Worm (Caenorhabditis elegans) whole organism, L4 larva: ENCODE results near the gene Y62H9A.4.

Experiments used
- F26F4.8 ChIP-seq: fragments of 200-800 bp; sonication (Bioruptor generic); conservative IDR thresholded peaks from 2 replicates; pipeline ENCODE4 v1.3.6; 2022; ENCODE audit warnings: missing genetic modification characterization, missing compliant biosample characterization
- F49E8.2 ChIP-seq: sonication (generic microtip); optimal IDR thresholded peaks from 2 replicates; lab custom pipeline; 2016; ENCODE audit warnings: missing compliant biosample characterization, mild to moderate bottlenecking, missing genetic modification characterization, borderline replicate concordance
- R02D3.7 ChIP-seq: fragments of 150-350 bp; sonication (generic microtip); optimal IDR thresholded peaks from 3 replicates; lab custom pipeline; 2014; ENCODE audit warnings: missing biosample characterization, missing genetic modification characterization
- Y5F2A.4 ChIP-seq: fragments of 200-800 bp; sonication (Bioruptor generic); optimal IDR thresholded peaks from 2 replicates; lab custom pipeline; 2018; ENCODE audit warnings: mild to moderate bottlenecking, missing genetic modification characterization, missing compliant biosample characterization
- Y75B8A.6 ChIP-seq: fragments of 200-800 bp; sonication (Bioruptor generic); IDR thresholded peaks from 2 replicates; pipeline ENCODE4 v1.3.6; 2022; ENCODE audit warnings: missing genetic modification reagents, missing genetic modification characterization, missing compliant biosample characterization
- ZK337.2 ChIP-seq: fragments of 200-800 bp; sonication (Bioruptor generic); IDR thresholded peaks from 2 replicates; pipeline ENCODE4 v1.3.6; 2022; ENCODE audit warnings: missing genetic modification reagents, missing genetic modification characterization, missing compliant biosample characterization
- ZK546.5 ChIP-seq, 2 experiments: sonication (generic microtip); optimal IDR thresholded peaks; 2 replicates each; lab custom pipeline; 2017; ENCODE audit warnings: missing biosample characterization in 2 of 2, missing genetic modification characterization in 2 of 2
- aha-1 ChIP-seq: fragments of 150-350 bp; peaks from one replicate; lab custom pipeline; 2014; ENCODE audit warnings: missing biosample characterization, missing genetic modification characterization
- ama-1 ChIP-seq: fragments of 150-350 bp; optimal IDR thresholded peaks from 2 replicates; lab custom pipeline; 2014; ENCODE audit warnings: inconsistent platforms, mixed read lengths
- ceh-28 ChIP-seq: fragments of 150-350 bp; optimal IDR thresholded peaks from 2 replicates; lab custom pipeline; 2014; ENCODE audit warnings: missing biosample characterization, missing genetic modification reagents, missing genetic modification characterization
- ces-1 ChIP-seq: fragments of 150-350 bp; sonication (generic microtip); optimal IDR thresholded peaks from 4 replicates; lab custom pipeline; 2014; ENCODE audit warnings: missing biosample characterization, missing genetic modification reagents, missing genetic modification characterization
- cey-2 ChIP-seq: sonication (generic microtip); optimal IDR thresholded peaks from 3 replicates; lab custom pipeline; 2017; ENCODE audit warnings: missing genetic modification characterization, mild to moderate bottlenecking, missing compliant biosample characterization, antibody characterized with exemption, borderline replicate concordance; ENCODE audit not compliant: insufficient read depth
- dmd-6 ChIP-seq: fragments of 200-800 bp; sonication (Bioruptor generic); IDR thresholded peaks from 2 replicates; pipeline ENCODE4 v1.3.6; 2022; ENCODE audit warnings: missing genetic modification reagents, missing genetic modification characterization, missing compliant biosample characterization
- dmd-8 ChIP-seq: fragments of 200-800 bp; sonication (Bioruptor generic); IDR thresholded peaks from 2 replicates; pipeline ENCODE4 v1.3.6; 2022; ENCODE audit warnings: missing genetic modification characterization, missing compliant biosample characterization
- dpl-1 ChIP-seq: fragments of 150-350 bp; optimal IDR thresholded peaks from 2 replicates; lab custom pipeline; 2014; ENCODE audit warnings: missing biosample characterization, missing genetic modification reagents, missing genetic modification characterization
- fkh-10 ChIP-seq: fragments of 150-350 bp; optimal IDR thresholded peaks from 2 replicates; lab custom pipeline; 2014; ENCODE audit warnings: missing biosample characterization, missing genetic modification reagents, missing genetic modification characterization
- hmg-1.1 ChIP-seq: fragments of 200-800 bp; sonication (Bioruptor generic); IDR thresholded peaks from 2 replicates; pipeline ENCODE4 v1.3.6; 2022; ENCODE audit warnings: missing genetic modification reagents, missing genetic modification characterization, missing compliant biosample characterization
- lin-13 ChIP-seq: fragments of 150-350 bp; optimal IDR thresholded peaks from 2 replicates; lab custom pipeline; 2014; ENCODE audit warnings: missing biosample characterization, missing genetic modification reagents, missing genetic modification characterization
- lin-38 ChIP-seq: fragments of 200-800 bp; sonication (Bioruptor generic); IDR thresholded peaks from 2 replicates; pipeline ENCODE4 v1.3.6; 2022; ENCODE audit warnings: missing genetic modification reagents, missing genetic modification characterization, missing compliant biosample characterization
- lsy-2 ChIP-seq, 2 experiments: fragments of 150-350 bp in 1 of 2; sonication (generic microtip) in 1 of 2; optimal IDR thresholded peaks; 2 replicates each; lab custom pipeline; 2014 to 2017; ENCODE audit warnings: missing biosample characterization in 2 of 2, missing genetic modification characterization in 2 of 2
- madf-9 ChIP-seq: fragments of 200-800 bp; sonication (Bioruptor generic); conservative IDR thresholded peaks from 2 replicates; pipeline ENCODE4 v1.3.6; 2022; ENCODE audit warnings: missing genetic modification reagents, missing genetic modification characterization, missing compliant biosample characterization
- mdl-1 ChIP-seq, 2 experiments: fragments of 150-350 bp in 1 of 2; sonication (generic microtip) in 1 of 2; optimal IDR thresholded peaks; 2 replicates each; lab custom pipeline; 2014 to 2017; ENCODE audit warnings: missing biosample characterization in 2 of 2, missing genetic modification characterization in 2 of 2
- mes-2 ChIP-seq: sonication (generic microtip); optimal IDR thresholded peaks from 2 replicates; lab custom pipeline; 2016; ENCODE audit warnings: missing genotype, mild to moderate bottlenecking, missing genetic modification characterization, missing compliant biosample characterization; ENCODE audit not compliant: poor library complexity, severe bottlenecking
- mxl-2 ChIP-seq: fragments of 200-800 bp; sonication (Bioruptor generic); conservative IDR thresholded peaks from 2 replicates; pipeline ENCODE4 v1.3.6; 2022; ENCODE audit warnings: missing genetic modification reagents, missing genetic modification characterization, missing compliant biosample characterization
- mxl-3 ChIP-seq: fragments of 200-800 bp; sonication (Bioruptor generic); optimal IDR thresholded peaks from 2 replicates; lab custom pipeline; 2018; ENCODE audit warnings: mild to moderate bottlenecking, missing genetic modification characterization, missing compliant biosample characterization
- nhr-10 ChIP-seq: fragments of 150-350 bp; optimal IDR thresholded peaks from 2 replicates; lab custom pipeline; 2014; ENCODE audit warnings: missing biosample characterization, missing genetic modification characterization
- nhr-102 ChIP-seq: sonication (generic microtip); optimal IDR thresholded peaks from 2 replicates; lab custom pipeline; 2016; ENCODE audit warnings: mild to moderate bottlenecking, missing genetic modification characterization, moderate library complexity, missing compliant biosample characterization
- nhr-237 ChIP-seq: sonication (generic microtip); optimal IDR thresholded peaks from 2 replicates; lab custom pipeline; 2017; ENCODE audit warnings: missing biosample characterization, missing genetic modification characterization
- nhr-25 ChIP-seq: sonication (generic microtip); optimal IDR thresholded peaks from 2 replicates; lab custom pipeline; 2017; ENCODE audit warnings: missing genetic modification characterization, mild to moderate bottlenecking, missing compliant biosample characterization, antibody characterized with exemption, moderate library complexity, borderline replicate concordance; ENCODE audit not compliant: insufficient read depth
- nhr-42 ChIP-seq: fragments of 200-800 bp; sonication (Bioruptor generic); IDR thresholded peaks from 2 replicates; pipeline ENCODE4 v1.3.6; 2022; ENCODE audit warnings: missing genetic modification characterization, missing compliant biosample characterization
- nhr-6 ChIP-seq: fragments of 150-350 bp; optimal IDR thresholded peaks from 2 replicates; lab custom pipeline; 2014; ENCODE audit warnings: missing biosample characterization, missing genetic modification characterization
- nhr-77 ChIP-seq: fragments of 150-350 bp; optimal IDR thresholded peaks from 2 replicates; lab custom pipeline; 2014; ENCODE audit warnings: missing biosample characterization, missing genetic modification characterization
- pha-4 ChIP-seq, 2 experiments: fragments of 150-350 bp in 1 of 2; fragments of 200-800 bp in 1 of 2; sonication (Bioruptor generic) in 1 of 2; IDR thresholded peaks in 1 of 2; optimal IDR thresholded peaks in 1 of 2; 2 replicates each; pipeline versions ENCODE4 v1.3.6 to Lab custom; 2014 to 2022; ENCODE audit warnings: missing genetic modification characterization in 2 of 2, missing genetic modification reagents in 2 of 2, missing biosample characterization in 1 of 2, missing compliant biosample characterization in 1 of 2
- rbr-2 ChIP-seq: sonication (generic microtip); optimal IDR thresholded peaks from 2 replicates; lab custom pipeline; 2016; ENCODE audit warnings: missing genotype, missing genetic modification characterization, missing compliant biosample characterization
- sdz-12 ChIP-seq: fragments of 200-800 bp; sonication (Bioruptor generic); optimal IDR thresholded peaks from 2 replicates; lab custom pipeline; 2018; ENCODE audit warnings: mild to moderate bottlenecking, missing genetic modification characterization, missing compliant biosample characterization
- set-16 ChIP-seq: fragments of 200-800 bp; sonication (Bioruptor generic); IDR thresholded peaks from 2 replicates; pipeline ENCODE4 v1.3.6; 2022; ENCODE audit warnings: missing genetic modification reagents, missing genetic modification characterization, missing compliant biosample characterization
- skn-1 ChIP-seq: fragments of 150-350 bp; optimal IDR thresholded peaks from 2 replicates; lab custom pipeline; 2014; ENCODE audit warnings: missing biosample characterization, missing genetic modification characterization
- snpc-4 ChIP-seq: fragments of 150-350 bp; optimal IDR thresholded peaks from 2 replicates; lab custom pipeline; 2014; ENCODE audit warnings: missing biosample characterization, missing genetic modification characterization
- spr-3 ChIP-seq: fragments of 200-800 bp; sonication (Bioruptor generic); optimal IDR thresholded peaks from 2 replicates; lab custom pipeline; 2018; ENCODE audit warnings: mild to moderate bottlenecking, missing genetic modification characterization, missing compliant biosample characterization
- unc-39 ChIP-seq: sonication (generic microtip); optimal IDR thresholded peaks from 2 replicates; lab custom pipeline; 2017; ENCODE audit warnings: missing biosample characterization, missing genetic modification characterization
- zag-1 ChIP-seq: fragments of 150-350 bp; optimal IDR thresholded peaks from 2 replicates; lab custom pipeline; 2014; ENCODE audit warnings: missing biosample characterization, missing genetic modification characterization
- zip-11 ChIP-seq: fragments of 200-800 bp; sonication (Bioruptor generic); IDR thresholded peaks from 2 replicates; pipeline ENCODE4 v1.3.6; 2022; ENCODE audit warnings: missing genetic modification characterization, missing compliant biosample characterization
- ztf-7 ChIP-seq: fragments of 150-350 bp; optimal IDR thresholded peaks from 2 replicates; lab custom pipeline; 2014; ENCODE audit warnings: missing biosample characterization, missing genetic modification characterization

Gene Y62H9A.4

DNA sequence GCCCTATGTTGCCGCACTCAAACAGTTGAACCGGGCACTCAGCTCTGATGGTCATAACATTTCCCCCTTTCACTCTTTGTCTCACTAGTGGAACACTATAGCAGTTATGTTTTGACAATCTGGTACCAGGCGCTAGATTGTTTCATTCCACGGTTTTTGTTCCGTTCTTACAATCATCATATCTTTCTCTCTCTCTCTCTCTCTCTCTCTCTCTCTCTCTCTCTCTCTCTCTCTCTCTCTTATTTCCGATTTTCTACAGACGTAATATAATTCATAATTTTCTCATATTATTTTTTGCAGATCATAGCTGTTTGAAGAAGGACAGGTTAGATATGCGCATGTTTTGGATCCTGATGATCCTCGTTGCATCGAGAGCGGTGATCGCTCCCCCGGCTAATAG lies 33.9 kb downstream of the Y62H9A.4 start, which contains the start of gene Y62H9A.12:
Gene Y62H9A.12 (plus strand): TSS at position 301 of the 400 bp plus-strand sequence.
- TF ChIP-seq madf-9 (GFP tag; lab: Robert Waterston, UW) (no peak), unc-39 (tag; lab: Kevin White, UChicago) (no peak), nhr-42 (no peak), dpl-1 (GFP tag; lab: Kevin White, UChicago) (no peak), Y75B8A.6 (no peak), fkh-10 (GFP tag; lab: Kevin White, UChicago) (no peak), rbr-2 (tag; lab: Kevin White, UChicago) (no peak)

DNA sequence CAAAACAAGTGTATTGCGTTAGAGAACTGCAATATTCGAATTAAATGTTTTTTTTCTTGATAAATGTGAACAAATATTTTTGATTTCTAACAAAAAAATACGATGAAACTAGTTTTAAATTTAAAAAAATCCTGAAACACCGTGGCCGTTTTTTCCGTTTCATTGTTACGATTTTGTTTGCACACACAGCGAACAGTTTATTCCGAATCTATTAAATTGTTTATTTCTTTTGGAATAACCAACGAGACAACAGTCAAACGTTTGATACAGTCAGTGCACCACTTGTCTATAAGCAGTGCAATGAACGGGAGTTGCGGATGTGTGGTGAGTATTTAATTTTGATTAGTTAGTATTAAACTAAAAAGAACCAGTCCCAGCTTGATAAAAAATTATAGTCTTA lies 36.8 kb downstream of the Y62H9A.4 start, which contains the start of gene Y62H9A.13:
Gene Y62H9A.13 (plus strand): TSS at position 301 of the 400 bp plus-strand sequence.
- TF ChIP-seq nhr-237 (tag; lab: Kevin White, UChicago), result no peak
- TF ChIP-seq dmd-8 (GFP tag; lab: Robert Waterston, UW), result no peak
- TF ChIP-seq lin-13, result no peak
- TF ChIP-seq nhr-25, result no peak
- TF ChIP-seq sdz-12 (GFP tag; lab: Kevin White, UChicago), result no peak
- no peak for TF ChIP-seq ztf-7
- no peak for TF ChIP-seq Y5F2A.4 (GFP tag; lab: Kevin White, UChicago)
- TF ChIP-seq nhr-6 (tag; lab: Kevin White, UChicago), result no peak
- no peak for TF ChIP-seq mes-2 (tag; lab: Kevin White, UChicago)
- TF ChIP-seq nhr-102 (tag; lab: Kevin White, UChicago), result no peak
- TF ChIP-seq snpc-4 (tag; lab: Kevin White, UChicago), result no peak
- TF ChIP-seq zag-1, result no peak
- no peak for TF ChIP-seq hmg-1.1 (GFP tag; lab: Robert Waterston, UW)
- TF ChIP-seq unc-39 (tag; lab: Kevin White, UChicago), result no peak
- TF ChIP-seq R02D3.7 (tag; lab: Kevin White, UChicago), result no peak
- TF ChIP-seq lin-38 (GFP tag; lab: Robert Waterston, UW), result no peak
- no peak for TF ChIP-seq Y75B8A.6

DNA sequence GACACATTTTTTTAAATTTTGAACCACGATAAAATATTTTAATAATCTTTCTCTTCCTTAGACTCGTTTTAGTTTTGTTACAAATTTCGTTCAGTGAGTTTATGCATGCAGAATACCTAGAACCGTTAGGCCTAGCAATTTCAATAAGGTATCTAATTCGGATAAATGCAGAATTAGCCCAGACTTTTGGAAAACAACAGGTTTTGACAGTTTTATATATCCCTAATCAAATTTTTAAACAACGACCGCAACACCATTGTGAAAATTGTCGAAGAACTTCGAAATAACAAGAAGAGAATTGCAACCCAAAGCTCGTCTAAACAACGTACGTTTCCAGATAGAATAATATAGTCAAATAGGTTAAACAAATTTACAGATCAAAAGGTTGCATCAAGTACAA lies 38.1 kb downstream of the Y62H9A.4 start, which contains the start of gene Y62H9A.16:
Gene Y62H9A.16 (plus strand): TSS at position 301 of the 400 bp plus-strand sequence.
- no peak for TF ChIP-seq cey-2
- no peak for TF ChIP-seq lsy-2 (tag; optimal IDR thresholded peaks at IDR 0.05; lab: Kevin White, UChicago)
- TF ChIP-seq aha-1, result peak; percentile 46
- no peak for TF ChIP-seq dmd-8 (GFP tag; lab: Robert Waterston, UW)
- TF ChIP-seq F26F4.8, result no peak
- no peak for TF ChIP-seq skn-1
- no peak for TF ChIP-seq zip-11 (GFP tag; lab: Robert Waterston, UW)
- TF ChIP-seq ceh-28 (tag; lab: Kevin White, UChicago), result no peak
- TF ChIP-seq, all 104 proteins: peak for 1

DNA sequence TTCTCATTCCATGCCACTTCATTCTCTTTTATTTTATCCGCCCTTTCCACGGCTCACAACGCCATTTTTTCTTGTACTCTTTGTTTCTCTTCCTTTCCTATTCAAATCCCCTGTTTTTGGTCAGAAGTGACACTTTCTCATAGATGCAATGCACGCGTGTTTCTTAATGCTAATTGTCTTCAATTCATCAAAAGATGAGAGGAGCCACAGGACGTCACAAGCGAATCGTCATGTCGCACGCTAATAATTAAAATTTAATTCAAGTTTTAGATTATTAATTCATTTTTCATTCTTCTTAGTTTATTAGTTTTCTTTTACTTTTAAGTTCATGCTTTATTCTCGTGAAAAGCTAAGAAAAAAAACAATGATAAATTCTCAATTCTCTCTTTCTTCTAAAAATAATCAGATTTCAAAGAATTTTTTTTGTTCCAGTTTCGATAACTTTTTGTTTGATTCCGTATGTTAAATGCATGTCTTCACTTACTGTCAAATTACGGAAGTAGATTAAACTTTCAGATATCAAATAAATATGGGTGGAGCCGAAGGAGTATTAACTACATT lies 40.9 kb downstream of the Y62H9A.4 start, which contains the start of gene Y62H9A.14:
Gene Y62H9A.14 (plus strand): TSS at position 511 of the 561 bp plus-strand sequence.
- TF ChIP-seq Y75B8A.6 (no peak), ZK546.5 (tag; optimal IDR thresholded peaks at IDR 0.05; lab: Kevin White, UChicago) (no peak), zip-11 (GFP tag; lab: Robert Waterston, UW) (no peak)

DNA sequence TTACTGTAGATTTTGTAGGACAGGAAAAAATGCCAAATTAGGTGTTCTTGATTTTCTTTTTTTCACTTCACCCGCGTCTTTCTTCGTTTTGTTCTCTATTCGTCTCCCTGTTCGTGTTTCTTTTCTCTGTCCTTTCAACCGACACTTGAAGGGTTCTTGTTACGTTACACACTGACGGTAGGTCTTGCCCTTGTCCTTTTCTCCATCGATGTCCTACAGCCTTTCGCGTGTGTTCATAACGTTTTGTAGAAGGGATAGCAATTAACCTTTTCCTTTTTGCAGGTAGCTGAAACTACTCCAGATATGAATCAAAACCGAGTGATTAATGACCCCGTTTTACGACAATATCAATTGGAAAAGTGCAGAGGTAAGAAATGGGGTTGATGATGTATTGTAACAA lies 44.2 kb downstream of the Y62H9A.4 start, which contains the start of gene F55G7.1:
Gene F55G7.1 (plus strand): TSS at position 276 of the 400 bp plus-strand sequence.
- TF ChIP-seq mdl-1 (tag; optimal IDR thresholded peaks at IDR 0.05; lab: Kevin White, UChicago) (no peak), ama-1 (lab: Kevin White, UChicago) (no peak), F49E8.2 (tag; lab: Kevin White, UChicago) (no peak), pha-4 (GFP tag; IDR thresholded peaks at IDR 0.05; lab: Robert Waterston, UW) (no peak; the same call in 1 of the 2 replicates), pha-4 (tag; optimal IDR thresholded peaks at IDR 0.05; lab: Kevin White, UChicago) (no peak), dmd-6 (GFP tag; lab: Robert Waterston, UW) (peak; percentile 41), set-16 (GFP tag; lab: Robert Waterston, UW) (no peak), nhr-10 (peak; percentile 30), aha-1 (peak; percentile 97), dpl-1 (GFP tag; lab: Kevin White, UChicago) (no peak), mxl-3 (GFP tag; lab: Kevin White, UChicago) (peak; percentile 73), ces-1 (GFP tag; lab: Kevin White, UChicago) (no peak), nhr-77 (tag; lab: Kevin White, UChicago) (peak; percentile 62), lsy-2 (tag; optimal IDR thresholded peaks at IDR 0.05; lab: Kevin White, UChicago) (peak in 1 of 2 experiments; percentile 14), ZK337.2 (no peak), spr-3 (GFP tag; lab: Kevin White, UChicago) (peak; percentile 58), mxl-2 (GFP tag; lab: Robert Waterston, UW) (no peak), hmg-1.1 (GFP tag; lab: Robert Waterston, UW) (peak; percentile 86)
